Worm (Caenorhabditis elegans) whole organism, L3 larva: Measurements from ENCODE around the gene F38B6.7.

Experiments used
- R02D3.7 ChIP-seq: fragments of 150-350 bp; optimal IDR thresholded peaks from 2 replicates; lab custom pipeline; 2014; ENCODE audit warnings: missing biosample characterization, missing genetic modification characterization
- aly-2 ChIP-seq: fragments of 150-350 bp; optimal IDR thresholded peaks from 2 replicates; lab custom pipeline; 2014; ENCODE audit warnings: missing biosample characterization, missing genetic modification characterization
- ama-1 ChIP-seq: fragments of 150-350 bp; optimal IDR thresholded peaks from 2 replicates; lab custom pipeline; 2018
- ceh-28 ChIP-seq: fragments of 150-350 bp; optimal IDR thresholded peaks from 2 replicates; lab custom pipeline; 2014; ENCODE audit warnings: missing biosample characterization, missing genetic modification reagents, missing genetic modification characterization
- ceh-9 ChIP-seq: sonication (generic microtip); optimal IDR thresholded peaks from 2 replicates; lab custom pipeline; 2018; ENCODE audit warnings: missing biosample characterization, missing genetic modification characterization
- egl-27 ChIP-seq: sonication (generic microtip); optimal IDR thresholded peaks from 4 replicates; lab custom pipeline; 2017; ENCODE audit warnings: missing biosample characterization, missing genetic modification reagents, missing genetic modification characterization
- egl-5 ChIP-seq: fragments of 150-350 bp; optimal IDR thresholded peaks from 2 replicates; lab custom pipeline; 2017; ENCODE audit warnings: missing biosample characterization, missing genetic modification reagents, missing genetic modification characterization, inconsistent platforms
- elt-1 ChIP-seq: fragments of 150-350 bp; optimal IDR thresholded peaks from 2 replicates; lab custom pipeline; 2014; ENCODE audit warnings: missing biosample characterization, missing genetic modification characterization
- elt-2 ChIP-seq: sonication (generic microtip); optimal IDR thresholded peaks from 2 replicates; lab custom pipeline; 2016; ENCODE audit warnings: missing genetic modification reagents, mild to moderate bottlenecking, missing genetic modification characterization, missing compliant biosample characterization
- eor-1 ChIP-seq, 2 experiments: fragments of 150-350 bp; optimal IDR thresholded peaks; 2 replicates each; lab custom pipeline; 2014 to 2018; ENCODE audit warnings: missing biosample characterization in 2 of 2, missing genetic modification characterization in 2 of 2
- fkh-10 ChIP-seq: sonication (generic microtip); optimal IDR thresholded peaks from 2 replicates; lab custom pipeline; 2017; ENCODE audit warnings: missing biosample characterization, missing genetic modification reagents, missing genetic modification characterization
- fkh-2 ChIP-seq: fragments of 150-350 bp; optimal IDR thresholded peaks from 2 replicates; lab custom pipeline; 2014; ENCODE audit warnings: missing biosample characterization, missing genetic modification reagents, missing genetic modification characterization
- fos-1 ChIP-seq: fragments of 150-350 bp; optimal IDR thresholded peaks from 2 replicates; lab custom pipeline; 2014; ENCODE audit warnings: missing biosample characterization, missing genetic modification characterization
- hmg-11 ChIP-seq: sonication (generic microtip); optimal IDR thresholded peaks from 2 replicates; lab custom pipeline; 2016; ENCODE audit warnings: missing genetic modification characterization, missing compliant biosample characterization
- jun-1 ChIP-seq: fragments of 150-350 bp; optimal IDR thresholded peaks from 2 replicates; lab custom pipeline; 2014; ENCODE audit warnings: missing biosample characterization, missing genetic modification reagents, missing genetic modification characterization
- lin-39 ChIP-seq: fragments of 150-350 bp; optimal IDR thresholded peaks from 2 replicates; lab custom pipeline; 2018; ENCODE audit warnings: missing biosample characterization, missing genetic modification reagents, missing genetic modification characterization
- lsy-12 ChIP-seq: sonication (generic microtip); optimal IDR thresholded peaks from 2 replicates; lab custom pipeline; 2016; ENCODE audit warnings: mild to moderate bottlenecking, missing genetic modification characterization, missing compliant biosample characterization
- mdl-1 ChIP-seq: fragments of 150-350 bp; optimal IDR thresholded peaks from 2 replicates; lab custom pipeline; 2014; ENCODE audit warnings: missing biosample characterization, missing genetic modification characterization
- mml-1 ChIP-seq: fragments of 150-350 bp; sonication (generic microtip); optimal IDR thresholded peaks from 3 replicates; lab custom pipeline; 2014; ENCODE audit warnings: missing biosample characterization, missing genetic modification characterization
- nfya-1 ChIP-seq: sonication (generic microtip); optimal IDR thresholded peaks from 2 replicates; lab custom pipeline; 2017; ENCODE audit warnings: missing genetic modification characterization, mild to moderate bottlenecking, missing compliant biosample characterization, antibody characterized with exemption, moderate library complexity; ENCODE audit not compliant: insufficient read depth
- nhr-23 ChIP-seq: fragments of 150-350 bp; optimal IDR thresholded peaks from 2 replicates; lab custom pipeline; 2014; ENCODE audit warnings: missing biosample characterization, missing genetic modification reagents, missing genetic modification characterization
- nhr-237 ChIP-seq: fragments of 150-350 bp; optimal IDR thresholded peaks from 2 replicates; lab custom pipeline; 2014; ENCODE audit warnings: missing biosample characterization, missing genetic modification characterization
- nhr-25 ChIP-seq: sonication (generic microtip); optimal IDR thresholded peaks from 2 replicates; lab custom pipeline; 2017; ENCODE audit warnings: missing biosample characterization, missing genetic modification characterization
- nhr-28 ChIP-seq: fragments of 150-350 bp; optimal IDR thresholded peaks from 2 replicates; lab custom pipeline; 2014; ENCODE audit warnings: missing biosample characterization, missing genetic modification characterization
- nhr-43 ChIP-seq: sonication (generic microtip); optimal IDR thresholded peaks from 2 replicates; lab custom pipeline; 2016; ENCODE audit warnings: mild to moderate bottlenecking, missing genetic modification characterization, missing compliant biosample characterization; ENCODE audit not compliant: poor library complexity, severe bottlenecking
- nhr-67 ChIP-seq: fragments of 150-350 bp; optimal IDR thresholded peaks from 2 replicates; lab custom pipeline; 2014; ENCODE audit warnings: missing biosample characterization, missing genetic modification characterization
- pha-4 ChIP-seq: fragments of 150-350 bp; optimal IDR thresholded peaks from 2 replicates; lab custom pipeline; 2014; ENCODE audit warnings: missing biosample characterization, missing genetic modification reagents, missing genetic modification characterization
- pqm-1 ChIP-seq: fragments of 150-350 bp; optimal IDR thresholded peaks from 2 replicates; lab custom pipeline; 2017; ENCODE audit warnings: missing biosample characterization, missing genetic modification characterization, inconsistent platforms
- skn-1 ChIP-seq: fragments of 150-350 bp; optimal IDR thresholded peaks from 2 replicates; lab custom pipeline; 2014; ENCODE audit warnings: missing biosample characterization, missing genetic modification characterization
- tbx-2 ChIP-seq: sonication (generic microtip); optimal IDR thresholded peaks from 2 replicates; lab custom pipeline; 2016; ENCODE audit warnings: mild to moderate bottlenecking, missing genetic modification characterization, missing compliant biosample characterization
- unc-39 ChIP-seq: sonication (generic microtip); optimal IDR thresholded peaks from 4 replicates; lab custom pipeline; 2017; ENCODE audit warnings: missing biosample characterization, missing genetic modification characterization
- unc-62 ChIP-seq: fragments of 150-350 bp; sonication (generic microtip); optimal IDR thresholded peaks from 4 replicates; lab custom pipeline; 2014; ENCODE audit warnings: missing biosample characterization, missing genetic modification reagents, missing genetic modification characterization
- ztf-4 ChIP-seq: fragments of 150-350 bp; optimal IDR thresholded peaks from 2 replicates; lab custom pipeline; 2014; ENCODE audit warnings: missing biosample characterization, missing genetic modification characterization

Gene F38B6.7

ce11 chrX:6725260-6725718 is 27.1 kb upstream of the F38B6.7 start, which contains the start of gene slc-25A10:
Gene slc-25A10 (minus strand): TSS chrX:6725668.
- peak; percentile 15 for TF ChIP-seq elt-2
- no peak for TF ChIP-seq ztf-4
- peak; percentile 88 for TF ChIP-seq ama-1 (lab: Kevin White, UChicago)

DNA sequence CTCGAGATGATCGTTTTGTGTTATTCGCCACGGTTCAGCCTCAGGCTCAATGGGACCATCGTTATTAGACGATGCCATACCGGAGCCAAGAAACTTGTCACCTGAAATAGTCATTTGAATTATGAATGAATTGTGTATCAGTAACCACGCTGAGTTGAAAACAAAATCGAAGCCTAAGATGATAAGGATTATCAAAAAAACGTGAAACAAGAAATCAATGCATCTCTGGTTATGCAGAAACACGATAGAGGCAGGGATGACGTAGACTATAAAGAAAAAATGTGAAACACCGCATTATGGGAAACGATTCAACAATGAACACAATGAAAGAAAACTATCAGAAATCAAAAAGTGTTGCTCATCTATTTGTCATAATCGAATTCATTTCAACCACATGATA is 24.8 kb upstream of the F38B6.7 start, which contains the start of gene smf-1:
Gene smf-1, minus strand, starts transcription at position 101 of the 400 bp plus-strand sequence.
- TF ChIP-seq elt-2 (peak; percentile 54), skn-1 (tag; lab: Kevin White, UChicago) (no peak)

DNA sequence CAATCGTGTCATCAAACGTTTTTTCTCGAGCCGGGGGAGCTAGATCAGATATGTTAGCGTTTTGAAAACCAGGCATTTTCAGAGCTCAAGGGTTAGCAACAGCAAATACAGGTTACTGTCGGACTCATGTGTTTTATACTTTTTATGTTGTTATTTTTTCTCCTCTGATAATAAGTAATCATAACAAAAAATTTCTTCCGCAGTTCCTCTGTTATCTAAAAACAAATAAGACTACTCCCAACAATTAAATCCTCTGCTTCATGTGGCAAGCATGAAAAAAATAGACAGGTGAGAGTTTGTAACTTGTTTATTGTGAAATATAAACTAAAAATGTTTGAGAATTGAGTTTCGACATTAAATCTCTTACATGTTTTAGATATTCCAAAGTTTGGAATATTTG is 20.4 kb upstream of the F38B6.7 start, which contains the start of gene smf-2:
Gene smf-2, minus strand, starts transcription at position 101 of the 400 bp plus-strand sequence.
- TF ChIP-seq egl-27 (tag; lab: Kevin White, UChicago), result no peak
- TF ChIP-seq lsy-12 (tag; lab: Kevin White, UChicago), result no peak
- TF ChIP-seq mdl-1 (tag; lab: Kevin White, UChicago), result no peak
- no peak for TF ChIP-seq jun-1
- no peak for TF ChIP-seq ceh-9 (tag; lab: Kevin White, UChicago)
- no peak for TF ChIP-seq mml-1 (tag; lab: Kevin White, UChicago)
- TF ChIP-seq ceh-28 (tag; lab: Kevin White, UChicago), result no peak
- TF ChIP-seq skn-1 (tag; lab: Kevin White, UChicago), result no peak
- no peak for TF ChIP-seq unc-62
- TF ChIP-seq egl-5 (tag; lab: Kevin White, UChicago), result no peak
- no peak for TF ChIP-seq pqm-1 (tag; lab: Kevin White, UChicago)
- TF ChIP-seq elt-1 (tag; lab: Kevin White, UChicago), result no peak
- TF ChIP-seq, all 47 proteins: peak for 0

ce11 chrX:6713277-6713676 is 15.1 kb upstream of the F38B6.7 start, which contains the start of gene nas-11:
Gene nas-11 (plus strand): TSS chrX:6713577.
- no peak for TF ChIP-seq lsy-12 (tag; lab: Kevin White, UChicago)
- no peak for TF ChIP-seq nhr-25 (tag; lab: Kevin White, UChicago)
- no peak for TF ChIP-seq nhr-67 (tag; lab: Kevin White, UChicago)
- no peak for TF ChIP-seq R02D3.7 (tag; lab: Kevin White, UChicago)
- no peak for TF ChIP-seq nhr-23
- no peak for TF ChIP-seq ceh-9 (tag; lab: Kevin White, UChicago)
- TF ChIP-seq eor-1 (tag; optimal IDR thresholded peaks at IDR 0.05; lab: Kevin White, UChicago), result no peak
- no peak for TF ChIP-seq egl-5 (tag; lab: Kevin White, UChicago)
- TF ChIP-seq hmg-11, result no peak
- TF ChIP-seq fkh-10 (GFP tag; lab: Kevin White, UChicago), result no peak
- no peak for TF ChIP-seq unc-39 (tag; lab: Kevin White, UChicago)
- TF ChIP-seq lin-39 (tag; lab: Kevin White, UChicago), result no peak
- no peak for TF ChIP-seq elt-2
- no peak for TF ChIP-seq nhr-28 (tag; lab: Kevin White, UChicago)
- TF ChIP-seq, all 47 proteins: peak for 0

DNA sequence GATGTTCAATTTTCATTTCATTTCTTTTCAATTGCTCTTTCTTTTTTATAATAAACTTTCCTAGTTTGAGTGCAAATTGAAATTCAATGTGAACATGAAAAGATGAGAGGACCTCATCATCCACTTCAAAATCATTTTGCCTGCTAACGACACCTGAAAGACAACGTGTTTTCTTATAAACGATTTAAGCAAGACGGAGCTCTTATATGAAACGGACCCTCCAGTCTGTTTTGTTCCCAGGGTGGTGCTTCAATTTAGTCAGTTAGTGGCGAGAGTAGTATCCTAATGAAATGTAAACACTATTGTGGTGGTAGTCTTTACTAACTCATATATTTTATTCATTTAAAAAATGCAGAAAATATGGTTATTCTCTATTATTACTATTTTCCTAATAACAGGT is 11.1 kb upstream of the F38B6.7 start, which contains the start of gene acr-3:
Gene acr-3, plus strand, starts transcription at position 301 of the 400 bp plus-strand sequence.
- no peak for TF ChIP-seq tbx-2 (tag; lab: Kevin White, UChicago)
- no peak for TF ChIP-seq elt-1 (tag; lab: Kevin White, UChicago)
- TF ChIP-seq nhr-43 (tag; lab: Kevin White, UChicago), result no peak
- no peak for TF ChIP-seq nhr-67 (tag; lab: Kevin White, UChicago)
- TF ChIP-seq lsy-12 (tag; lab: Kevin White, UChicago), result no peak
- no peak for TF ChIP-seq lin-39 (tag; lab: Kevin White, UChicago)
- TF ChIP-seq aly-2 (tag; lab: Kevin White, UChicago), result no peak
- TF ChIP-seq fkh-2 (tag; lab: Kevin White, UChicago), result no peak
- TF ChIP-seq nhr-237 (tag; lab: Kevin White, UChicago), result no peak
- no peak for TF ChIP-seq fos-1 (tag; lab: Kevin White, UChicago)
- TF ChIP-seq jun-1, result no peak

DNA sequence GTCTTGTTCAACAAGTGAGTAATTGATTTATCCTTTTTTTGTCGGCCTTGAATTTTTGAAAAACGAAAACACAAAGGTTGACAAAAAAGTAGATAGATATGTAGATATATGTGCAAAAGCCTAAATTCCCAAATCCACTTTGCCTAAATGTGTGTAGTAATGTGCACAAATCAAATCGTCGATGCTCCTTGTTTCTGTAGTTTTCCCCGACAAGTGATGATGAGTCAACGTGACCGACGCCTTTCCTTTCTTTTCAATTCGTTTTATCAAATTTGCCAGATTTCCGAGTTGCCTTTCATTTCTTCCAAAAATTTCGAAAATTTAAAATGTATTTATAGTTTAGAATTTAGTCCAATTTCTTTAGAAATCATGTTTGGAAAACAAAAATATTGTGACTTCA is 7.0 kb upstream of the F38B6.7 start:
- TF ChIP-seq tbx-2 (tag; lab: Kevin White, UChicago) (no peak), lin-39 (tag; lab: Kevin White, UChicago) (no peak), fkh-10 (GFP tag; lab: Kevin White, UChicago) (peak; percentile 88), nfya-1 (tag; lab: Kevin White, UChicago) (no peak), pha-4 (tag; lab: Kevin White, UChicago) (no peak), aly-2 (tag; lab: Kevin White, UChicago) (no peak), skn-1 (tag; lab: Kevin White, UChicago) (no peak)
- TF ChIP-seq, all 47 proteins: peak for 1
